Worm (Caenorhabditis elegans): ENCODE results near the gene faah-1.

ce11 chrIV:8205272-8206098 is 46.3 kb downstream of the faah-1 start, which contains the start of gene hgrs-1:
- TF ChIP-seq ceh-100 (GFP tag; IDR thresholded peaks at IDR 0.05) (no peak), die-1 (tag; optimal IDR thresholded peaks at IDR 0.05) (no peak), unc-130 (GFP tag; optimal IDR thresholded peaks at IDR 0.05) (no peak), K12H6.12 (tag; optimal IDR thresholded peaks at IDR 0.05) (no peak), efl-1 (GFP tag; optimal IDR thresholded peaks at IDR 0.05) (peak; percentile 36), ztf-18 (tag; optimal IDR thresholded peaks at IDR 0.05) (no peak), snpc-4 (GFP tag; optimal IDR thresholded peaks at IDR 0.05) (no peak), snpc-4 (tag; optimal IDR thresholded peaks at IDR 0.05) (no peak), aptf-3 (GFP tag; IDR thresholded peaks at IDR 0.05) (no peak), F23B12.7 (tag; optimal IDR thresholded peaks at IDR 0.05; ENCODE audit: insufficient read depth) (no peak), nhr-179 (tag; optimal IDR thresholded peaks at IDR 0.05) (no peak), Y79H2A.3 (GFP tag; conservative IDR thresholded peaks at IDR 0.05) (no peak), lin-35 (GFP tag; optimal IDR thresholded peaks at IDR 0.05) (no peak), ceh-27 (GFP tag; optimal IDR thresholded peaks at IDR 0.05) (no peak)

Measured in whole organism, young adult.